Fruit fly (Drosophila melanogaster): ENCODE results near the gene CG42537.

CG42537 gene

DNA sequence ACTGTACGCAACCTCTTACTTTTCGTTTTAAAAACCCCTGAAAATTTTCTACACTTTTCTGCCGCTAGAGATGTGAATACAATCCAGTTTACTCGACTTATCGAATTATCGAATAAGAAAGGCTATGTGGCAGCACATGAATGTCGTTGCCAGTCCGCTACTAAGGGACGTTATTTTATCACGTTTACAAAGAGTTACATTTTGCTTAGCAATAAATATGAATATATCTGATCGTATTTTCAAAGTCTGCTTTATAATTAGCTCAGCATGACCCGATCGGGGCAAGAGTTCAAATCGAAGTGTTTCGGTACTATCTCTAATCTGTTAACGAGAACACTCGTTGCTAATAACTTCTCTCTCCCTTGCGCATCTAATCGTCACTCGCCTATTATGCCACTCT lies 9.5 kb upstream of the CG42537 start, which contains the start of gene CG42724 (continued):
- peak; percentile 73 to 77 for TF ChIP-seq dpn (GFP tag; optimal IDR thresholded peaks at IDR 0.05)
- no peak for TF ChIP-seq Stat92E (GFP tag; optimal IDR thresholded peaks at IDR 0.05)
- no peak for TF ChIP-seq CG8765 (GFP tag; IDR thresholded peaks at IDR 0.05)
- no peak for TF ChIP-seq prd (optimal IDR thresholded peaks at IDR 0.05)
- TF ChIP-seq prd (GFP tag; IDR thresholded peaks at IDR 0.05), result peak; percentile 78
- no peak for TF ChIP-seq CG10274 (GFP tag; optimal IDR thresholded peaks at IDR 0.05)
- TF ChIP-seq pnt (GFP tag; optimal IDR thresholded peaks at IDR 0.05), result peak; percentile 70
- peak; percentile 61 for TF ChIP-seq repo (GFP tag; optimal IDR thresholded peaks at IDR 0.05)
- TF ChIP-seq CG12155 (GFP tag; optimal IDR thresholded peaks at IDR 0.05), result peak; percentile 100
- TF ChIP-seq HLH54F (GFP tag; optimal IDR thresholded peaks at IDR 0.05), result peak; percentile 81
- no peak for TF ChIP-seq lov (optimal IDR thresholded peaks at IDR 0.05)
- 0 out of 3 replicates have a peak, but pooled peaks have one; percentile 32 for TF ChIP-seq lov (GFP tag; IDR thresholded peaks at IDR 0.05)
- no peak for TF ChIP-seq Eip74EF (GFP tag; optimal IDR thresholded peaks at IDR 0.05)
- peak; percentile 60 for TF ChIP-seq fru (optimal IDR thresholded peaks at IDR 0.05)
- TF ChIP-seq Antp (GFP tag; optimal IDR thresholded peaks at IDR 0.05), result peak; percentile 78
- no peak for TF ChIP-seq Poxn (GFP tag; IDR thresholded peaks at IDR 0.05)
- TF ChIP-seq pan (optimal IDR thresholded peaks at IDR 0.05), result no peak
- TF ChIP-seq pan (GFP tag; optimal IDR thresholded peaks at IDR 0.05 in 1 of 2, IDR thresholded peaks at IDR 0.05 in 1 of 2), result peak in 1 of 2 experiments; percentile 55
- TF ChIP-seq crp (GFP tag; optimal IDR thresholded peaks at IDR 0.05), result no peak
- TF ChIP-seq tx (GFP tag; optimal IDR thresholded peaks at IDR 0.05), result peak; percentile 62
- TF ChIP-seq CG34376 (GFP tag; optimal IDR thresholded peaks at IDR 0.05), result peak; percentile 13
- TF ChIP-seq CG42726 (GFP tag; IDR thresholded peaks at IDR 0.05; ENCODE audit: partially characterized antibody), result no peak
- peak; percentile 99 for TF ChIP-seq CG11560 (tag; IDR thresholded peaks at IDR 0.05)
- TF ChIP-seq CG12236 (GFP tag; optimal IDR thresholded peaks at IDR 0.05), result peak; percentile 50
- peak; percentile 52 for TF ChIP-seq CG11398 (GFP tag; optimal IDR thresholded peaks at IDR 0.05)
- peak; percentile 60; the same call in 2 of the 4 replicates for TF ChIP-seq Gug (GFP tag; IDR thresholded peaks at IDR 0.05)
- TF ChIP-seq crol (GFP tag; IDR thresholded peaks at IDR 0.05), result no peak
- TF ChIP-seq HLH3B (GFP tag; IDR thresholded peaks at IDR 0.05), result peak; percentile 50
- peak; percentile 69 for TF ChIP-seq Optix (GFP tag; IDR thresholded peaks at IDR 0.05)
- TF ChIP-seq sim (GFP tag; IDR thresholded peaks at IDR 0.05), result 0 out of 2 replicates have a peak, but pooled peaks have one; percentile 18
- TF ChIP-seq zen2 (GFP tag; IDR thresholded peaks at IDR 0.05; ENCODE audit: partially characterized antibody), result no peak; the same call in 2 of the 3 replicates
- TF ChIP-seq CTCF (GFP tag; optimal IDR thresholded peaks at IDR 0.05), result no peak
- TF ChIP-seq CG15479 (GFP tag; optimal IDR thresholded peaks at IDR 0.05), result peak; percentile 37
- TF ChIP-seq CG6791 (GFP tag; IDR thresholded peaks at IDR 0.05; ENCODE audit: partially characterized antibody), result 0 out of 3 replicates have a peak, but pooled peaks have one; percentile 43
- TF ChIP-seq CG2199 (GFP tag; IDR thresholded peaks at IDR 0.05), result 0 out of 3 replicates have a peak, but pooled peaks have one; percentile 55
- no peak for TF ChIP-seq Sry-β (GFP tag; optimal IDR thresholded peaks at IDR 0.05)
- peak; percentile 80 for TF ChIP-seq Rfx (GFP tag; IDR thresholded peaks at IDR 0.05)
- peak; percentile 62; the same call in 2 of the 3 replicates for TF ChIP-seq CG16813 (GFP tag; IDR thresholded peaks at IDR 0.05; ENCODE audit: partially characterized antibody)
- TF ChIP-seq tin (GFP tag; optimal IDR thresholded peaks at IDR 0.05), result peak; percentile 42
- no peak for TF ChIP-seq Fer1 (GFP tag; optimal IDR thresholded peaks at IDR 0.05)
- peak; percentile 49; the same call in 1 of the 3 replicates for TF ChIP-seq otp (GFP tag; IDR thresholded peaks at IDR 0.05)
- peak; percentile 78 for TF ChIP-seq fu2 (GFP tag; optimal IDR thresholded peaks at IDR 0.05)
- TF ChIP-seq CG30020 (tag; optimal IDR thresholded peaks at IDR 0.05), result peak; percentile 44
- TF ChIP-seq Jarid2 (GFP tag; optimal IDR thresholded peaks at IDR 0.05), result no peak
- TF ChIP-seq Nf-YB (GFP tag; optimal IDR thresholded peaks at IDR 0.05), result no peak
- no peak for TF ChIP-seq caup (GFP tag; optimal IDR thresholded peaks at IDR 0.05; ENCODE audit: severe bottlenecking)
- TF ChIP-seq D19B (GFP tag; optimal IDR thresholded peaks at IDR 0.05), result no peak
- TF ChIP-seq ara (GFP tag; IDR thresholded peaks at IDR 0.05), result 0 out of 2 replicates have a peak, but pooled peaks have one; percentile 27
- TF ChIP-seq CG7928 (GFP tag; optimal IDR thresholded peaks at IDR 0.05), result peak; percentile 29
- TF ChIP-seq CG13775 (GFP tag; optimal IDR thresholded peaks at IDR 0.05), result peak; percentile 36
- TF ChIP-seq Side (GFP tag; optimal IDR thresholded peaks at IDR 0.05), result peak; percentile 77

Data from whole organism, embryonic.